Fruit fly (Drosophila melanogaster) whole organism, embryonic: ENCODE data around the gene mthl2.

Source experiments
- CG11247 ChIP-seq: fragments of 200-800 bp; sonication (Bioruptor generic); IDR thresholded peaks from 2 replicates; pipeline ENCODE4 v1.3.6; 2022; ENCODE audit warnings: missing biosample characterization, missing genetic modification characterization
- CG3065 ChIP-seq: fragments of 200-800 bp; sonication (Bioruptor generic); optimal IDR thresholded peaks from 2 replicates; lab custom pipeline; 2016; ENCODE audit warnings: missing biosample characterization, missing genetic modification characterization
- CG6791 ChIP-seq: fragments of 200-800 bp; sonication (Bioruptor generic); IDR thresholded peaks from 3 replicates; pipeline ENCODE4 v1.3.6; 2022; ENCODE audit warnings: missing biosample characterization, missing genetic modification characterization; ENCODE audit not compliant: partially characterized antibody
- Eip74EF ChIP-seq, 2 experiments: fragments of 200-800 bp in 1 of 2; fragments of >200 bp in 1 of 2; sonication (Bioruptor generic) in 1 of 2; optimal IDR thresholded peaks; 2 replicates each; lab custom pipeline; 2017 to 2019; ENCODE audit warnings: missing biosample characterization in 2 of 2, missing genetic modification characterization in 2 of 2, mild to moderate bottlenecking in 1 of 2, moderate library complexity in 1 of 2
- Hey ChIP-seq: fragments of 200-800 bp; sonication (Bioruptor generic); optimal IDR thresholded peaks from 3 replicates; lab custom pipeline; 2018; ENCODE audit warnings: missing biosample characterization, mild to moderate bottlenecking, missing genetic modification characterization
- Max ChIP-seq: fragments of 200-800 bp; sonication (Bioruptor generic); optimal IDR thresholded peaks from 2 replicates; lab custom pipeline; 2016; ENCODE audit warnings: missing biosample characterization, mild to moderate bottlenecking, missing genetic modification characterization
- cas ChIP-seq: fragments of 200-800 bp; sonication (Bioruptor generic); IDR thresholded peaks from 2 replicates; pipeline ENCODE4 v1.3.6; 2022; ENCODE audit warnings: missing biosample characterization, missing genetic modification characterization
- eyg ChIP-seq: fragments of 200-800 bp; sonication (Bioruptor generic); optimal IDR thresholded peaks from 3 replicates; lab custom pipeline; 2016; ENCODE audit warnings: missing biosample characterization, missing genetic modification characterization
- fd64A ChIP-seq: fragments of 200-800 bp; sonication (Bioruptor generic); optimal IDR thresholded peaks from 3 replicates; lab custom pipeline; 2018; ENCODE audit warnings: missing biosample characterization, mild to moderate bottlenecking, missing genetic modification characterization
- sqz ChIP-seq: fragments of 200-800 bp; sonication (Bioruptor generic); optimal IDR thresholded peaks from 3 replicates; lab custom pipeline; 2018; ENCODE audit warnings: missing biosample characterization, mild to moderate bottlenecking, missing genetic modification characterization
- wdn ChIP-seq: fragments of 200-800 bp; sonication (Bioruptor generic); IDR thresholded peaks from 2 replicates; pipeline ENCODE4 v1.3.6; 2022; ENCODE audit warnings: missing biosample characterization, missing genetic modification characterization

dm6 chr3L:5634188-5634894 lies 29.8 kb downstream of the mthl2 start:
- TF ChIP-seq cas (GFP tag; lab: Robert Waterston, UW), result no peak
- TF ChIP-seq wdn (GFP tag; lab: Robert Waterston, UW), result no peak
- TF ChIP-seq eyg (GFP tag; lab: Kevin White, UChicago), result no peak
- no peak for TF ChIP-seq CG11247 (GFP tag; lab: Robert Waterston, UW)
- no peak for TF ChIP-seq CG3065 (GFP tag; lab: Kevin White, UChicago)
- TF ChIP-seq Eip74EF (GFP tag; optimal IDR thresholded peaks at IDR 0.05; lab: Kevin White, UChicago), result peak in 1 of 2 experiments; percentile 13
- peak; percentile 18 for TF ChIP-seq Max (GFP tag; lab: Kevin White, UChicago)
- TF ChIP-seq Hey (tag; lab: Kevin White, UChicago), result no peak
- no peak for TF ChIP-seq fd64A (GFP tag; lab: Kevin White, UChicago)
- no peak for TF ChIP-seq CG6791 (GFP tag; lab: Robert Waterston, UW)
- no peak for TF ChIP-seq sqz (GFP tag; lab: Kevin White, UChicago)
